Fruit fly (Drosophila melanogaster) whole organism, adult: ENCODE data around the gene CG3277.
A peak's percentile ranks its signal among the peaks of the same experiment; 100 is the strongest.

Experiments used
- CG11617 ChIP-seq: fragments of 200-800 bp; sonication (Bioruptor generic); optimal IDR thresholded peaks from 2 replicates; lab custom pipeline; 2017; ENCODE audit warnings: mild to moderate bottlenecking, missing biosample characterization, missing genetic modification reagents, missing genetic modification characterization
- CG12768 ChIP-seq: fragments of 200-800 bp; sonication (Bioruptor generic); optimal IDR thresholded peaks from 2 replicates; lab custom pipeline; 2017; ENCODE audit warnings: missing biosample characterization, missing genetic modification characterization, mild to moderate bottlenecking, moderate library complexity, missing genetic modification reagents
- CG14711 ChIP-seq: fragments of 200-800 bp; sonication (Bioruptor generic); optimal IDR thresholded peaks from 2 replicates; lab custom pipeline; 2018; ENCODE audit warnings: missing biosample characterization, mild to moderate bottlenecking, missing genetic modification characterization, moderate library complexity
- CG1620 ChIP-seq: fragments of 200-800 bp; sonication (Bioruptor generic); optimal IDR thresholded peaks from 2 replicates; lab custom pipeline; 2016; ENCODE audit warnings: missing biosample characterization, missing genetic modification characterization
- CG33017 ChIP-seq: fragments of 200-800 bp; sonication (Bioruptor generic); optimal IDR thresholded peaks from 2 replicates; lab custom pipeline; 2018; ENCODE audit warnings: missing biosample characterization, mild to moderate bottlenecking, missing genetic modification characterization, moderate library complexity
- CG5204 ChIP-seq: fragments of 200-800 bp; sonication (Bioruptor generic); optimal IDR thresholded peaks from 2 replicates; lab custom pipeline; 2016; ENCODE audit warnings: missing biosample characterization, missing genetic modification characterization
- CG7045 ChIP-seq: fragments of 200-800 bp; sonication (Bioruptor generic); optimal IDR thresholded peaks from 2 replicates; lab custom pipeline; 2017; ENCODE audit warnings: missing biosample characterization, mild to moderate bottlenecking, missing genetic modification characterization
- CG7101 ChIP-seq: fragments of 200-800 bp; sonication (Bioruptor generic); optimal IDR thresholded peaks from 2 replicates; lab custom pipeline; 2018; ENCODE audit warnings: missing biosample characterization, mild to moderate bottlenecking, missing genetic modification characterization, moderate library complexity
- Clk ChIP-seq: fragments of 200-800 bp; sonication (Bioruptor generic); optimal IDR thresholded peaks from 2 replicates; lab custom pipeline; 2017; ENCODE audit warnings: missing biosample characterization, missing genetic modification characterization
- Crg-1 ChIP-seq: fragments of 200-800 bp; sonication (Bioruptor generic); optimal IDR thresholded peaks from 2 replicates; lab custom pipeline; 2016; ENCODE audit warnings: missing biosample characterization, missing genetic modification characterization
- Hr96 ChIP-seq: fragments of 200-800 bp; sonication (Bioruptor generic); optimal IDR thresholded peaks from 2 replicates; lab custom pipeline; 2016; ENCODE audit warnings: missing biosample characterization, missing genetic modification characterization
- Mnt ChIP-seq: fragments of 200-800 bp; sonication (Bioruptor generic); optimal IDR thresholded peaks from 2 replicates; lab custom pipeline; 2016; ENCODE audit warnings: missing biosample characterization, mild to moderate bottlenecking, missing genetic modification characterization
- bab1 ChIP-seq: fragments of 200-800 bp; sonication (Bioruptor generic); optimal IDR thresholded peaks from 3 replicates; lab custom pipeline; 2019; ENCODE audit warnings: missing biosample characterization, mild to moderate bottlenecking, missing genetic modification characterization, moderate library complexity
- cic ChIP-seq: fragments of 200-800 bp; sonication (Bioruptor generic); optimal IDR thresholded peaks from 2 replicates; lab custom pipeline; 2017; ENCODE audit warnings: missing biosample characterization, mild to moderate bottlenecking, missing genetic modification characterization, moderate library complexity
- cnc ChIP-seq, 2 experiments: fragments of >200 bp; optimal IDR thresholded peaks; 2 replicates each; lab custom pipeline; 2017
- kay ChIP-seq: fragments of 200-800 bp; sonication (Bioruptor generic); peaks from one replicate; lab custom pipeline; 2016; ENCODE audit warnings: missing biosample characterization, missing genetic modification characterization, borderline replicate concordance
- ovo ChIP-seq: fragments of 200-800 bp; sonication (Bioruptor generic); optimal IDR thresholded peaks from 2 replicates; lab custom pipeline; 2016; ENCODE audit warnings: missing biosample characterization, missing genetic modification characterization
- pad ChIP-seq: fragments of 200-800 bp; sonication (Bioruptor generic); optimal IDR thresholded peaks from 3 replicates; lab custom pipeline; 2017; ENCODE audit warnings: missing biosample characterization, missing genetic modification characterization, mild to moderate bottlenecking, moderate library complexity, missing genetic modification reagents
- tj ChIP-seq: fragments of 200-800 bp; sonication (Bioruptor generic); optimal IDR thresholded peaks from 3 replicates; lab custom pipeline; 2017; ENCODE audit warnings: missing biosample characterization, mild to moderate bottlenecking, missing genetic modification characterization, moderate library complexity
- toe ChIP-seq: fragments of 200-800 bp; sonication (Bioruptor generic); optimal IDR thresholded peaks from 2 replicates; lab custom pipeline; 2016; ENCODE audit warnings: missing biosample characterization, missing genetic modification characterization

The CG3277 gene

DNA sequence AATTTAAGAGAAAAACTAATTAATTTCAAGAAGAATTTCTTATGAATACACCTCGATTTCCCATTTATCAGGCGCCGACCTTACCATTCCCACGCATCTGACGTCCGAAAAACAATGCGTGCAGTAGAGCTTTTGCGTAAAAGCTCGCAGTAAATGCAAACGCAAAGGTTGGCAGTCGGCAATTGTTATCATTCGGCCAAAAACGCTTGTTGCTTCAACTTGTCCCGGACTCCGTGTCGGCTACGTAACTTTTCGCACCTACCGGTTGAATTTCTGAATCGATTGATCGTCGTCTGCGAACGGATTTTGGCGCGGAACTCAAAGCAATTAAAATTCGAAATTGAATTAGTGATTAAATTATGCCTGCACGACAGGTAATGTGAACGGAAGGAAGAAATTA is at the start of gene CG3277:
Gene CG3277, plus strand, starts transcription at position 208 of the 400 bp plus-strand sequence.
- TF ChIP-seq CG1620 (GFP tag; lab: Kevin White, UChicago) = no peak
- peak; percentile 12 for TF ChIP-seq CG12768 (GFP tag; lab: Kevin White, UChicago)
- no peak for TF ChIP-seq tj
- no peak for TF ChIP-seq Clk (GFP tag; lab: Kevin White, UChicago)
- peak; percentile 30 for TF ChIP-seq cic (GFP tag; lab: Kevin White, UChicago)
- TF ChIP-seq cnc (optimal IDR thresholded peaks at IDR 0.05; lab: Kevin White, UChicago) = no peak

DNA sequence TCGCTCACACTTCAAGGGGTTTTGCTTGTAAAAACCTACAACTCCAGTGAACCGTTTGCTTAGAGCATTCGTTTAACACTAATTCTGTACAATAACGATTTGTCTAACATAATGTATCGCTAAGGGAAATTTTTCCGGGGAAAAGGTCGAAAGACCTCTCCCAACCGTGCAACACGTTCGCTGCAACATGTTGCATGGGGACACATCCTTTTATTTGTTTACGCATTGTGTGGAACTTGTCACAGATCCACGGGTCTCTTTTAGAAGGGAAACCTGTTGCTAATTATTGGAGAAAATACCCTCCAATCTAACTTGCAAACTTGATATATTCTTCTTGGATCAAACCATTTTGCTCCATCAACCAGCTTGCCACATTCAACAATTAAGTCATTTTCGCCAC is 38.3 kb upstream of the CG3277 start:
- TF ChIP-seq CG12768 (GFP tag; lab: Kevin White, UChicago) (no peak), ovo (GFP tag; lab: Kevin White, UChicago) (no peak), Crg-1 (GFP tag; lab: Kevin White, UChicago) (no peak), CG11617 (GFP tag; lab: Kevin White, UChicago) (no peak), Mnt (GFP tag; lab: Kevin White, UChicago) (no peak), toe (GFP tag; lab: Kevin White, UChicago) (no peak), CG7045 (GFP tag; lab: Kevin White, UChicago) (no peak), pad (GFP tag; lab: Kevin White, UChicago) (no peak), Hr96 (GFP tag; lab: Kevin White, UChicago) (no peak), Clk (GFP tag; lab: Kevin White, UChicago) (no peak), CG33017 (tag; lab: Kevin White, UChicago) (no peak)

DNA sequence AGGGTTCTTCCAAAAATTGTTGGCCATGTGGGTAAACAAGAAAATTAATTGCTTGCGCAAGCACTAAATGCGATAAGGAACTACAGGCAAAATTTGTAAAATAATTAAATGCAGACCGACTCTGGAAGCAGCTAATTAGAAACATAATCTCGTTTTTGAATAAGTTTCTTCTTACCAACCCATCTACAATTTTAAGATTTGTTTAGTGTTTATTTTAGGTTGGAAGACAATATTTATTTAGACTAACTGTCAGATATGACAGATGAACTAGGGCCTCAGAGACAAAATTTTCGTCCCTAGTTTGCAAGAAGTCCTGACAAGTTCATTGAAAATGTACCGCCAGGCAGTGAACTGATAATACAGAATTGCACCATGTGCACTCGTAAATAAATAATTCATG is 34.8 kb upstream of the CG3277 start, which contains the start of gene CG3347:
Gene CG3347, plus strand, starts transcription at position 301 of the 400 bp plus-strand sequence.
- TF ChIP-seq ovo (GFP tag; lab: Kevin White, UChicago) (no peak), CG7101 (no peak), pad (GFP tag; lab: Kevin White, UChicago) (no peak), CG5204 (no peak), bab1 (GFP tag; lab: Kevin White, UChicago) (no peak), tj (no peak), toe (GFP tag; lab: Kevin White, UChicago) (no peak), CG12768 (GFP tag; lab: Kevin White, UChicago) (no peak), Crg-1 (GFP tag; lab: Kevin White, UChicago) (no peak), Hr96 (GFP tag; lab: Kevin White, UChicago) (no peak), CG1620 (GFP tag; lab: Kevin White, UChicago) (no peak), Mnt (GFP tag; lab: Kevin White, UChicago) (no peak)

DNA sequence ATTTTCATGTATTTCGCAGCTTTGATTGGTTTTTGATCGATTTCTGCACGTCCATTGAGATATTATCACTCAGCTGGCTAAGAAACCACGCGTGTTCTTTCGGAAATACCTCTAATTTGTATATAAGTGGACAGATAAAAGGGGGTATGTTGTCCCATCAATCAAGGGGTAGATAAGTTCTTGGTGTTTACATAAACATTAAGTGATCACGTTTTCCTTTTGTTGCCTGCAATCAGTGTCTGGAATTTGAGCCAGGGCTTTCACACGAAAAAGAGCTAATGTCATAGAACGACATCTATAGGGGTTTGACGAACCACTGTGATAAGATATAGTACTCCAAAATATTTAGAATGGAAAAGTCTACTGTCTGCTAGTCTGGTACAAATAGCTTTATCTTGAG is 25.1 kb upstream of the CG3277 start:
- no peak for TF ChIP-seq CG14711 (tag; lab: Kevin White, UChicago)
- TF ChIP-seq tj = no peak
- TF ChIP-seq bab1 (GFP tag; lab: Kevin White, UChicago) = no peak
- peak; percentile 27 for TF ChIP-seq kay (GFP tag; lab: Kevin White, UChicago)

DNA sequence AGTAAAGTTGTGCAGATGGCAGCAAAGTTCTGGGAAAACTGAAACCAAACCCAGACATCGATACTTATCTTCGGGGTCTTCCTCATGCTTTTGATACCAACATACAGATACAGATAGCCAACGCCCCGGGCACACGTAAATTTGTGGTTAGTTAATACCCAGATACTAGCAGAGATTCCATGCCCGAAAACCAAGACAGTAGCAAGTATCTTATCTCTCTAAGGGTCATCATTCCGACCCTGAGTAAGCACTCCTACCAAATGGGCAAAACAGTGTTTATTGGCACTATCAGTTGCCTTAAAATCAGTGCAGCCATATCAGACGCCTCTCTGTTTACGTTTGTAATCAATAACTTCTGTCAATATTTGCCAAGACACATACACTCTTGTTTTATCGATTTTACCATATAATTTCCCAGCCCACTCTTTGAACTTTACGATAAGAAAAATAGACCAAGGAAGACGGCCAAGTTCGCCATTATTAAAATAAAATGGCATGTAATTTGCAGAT is 23.4 kb upstream of the CG3277 start, which contains the start of gene OtopLb:
Gene OtopLb, minus strand, starts transcription at position 51 of the 510 bp plus-strand sequence.
- TF ChIP-seq tj (no peak), ovo (GFP tag; lab: Kevin White, UChicago) (peak; percentile 35), CG7101 (peak; percentile 66), CG33017 (tag; lab: Kevin White, UChicago) (peak; percentile 35), kay (GFP tag; lab: Kevin White, UChicago) (peak; percentile 76), CG11617 (GFP tag; lab: Kevin White, UChicago) (peak; percentile 46), cnc (optimal IDR thresholded peaks at IDR 0.05; lab: Kevin White, UChicago) (no peak), CG5204 (peak; percentile 25), Crg-1 (GFP tag; lab: Kevin White, UChicago) (peak; percentile 63), Clk (GFP tag; lab: Kevin White, UChicago) (peak; percentile 45), CG12768 (GFP tag; lab: Kevin White, UChicago) (peak; percentile 88), Mnt (GFP tag; lab: Kevin White, UChicago) (peak; percentile 6), CG7045 (GFP tag; lab: Kevin White, UChicago) (peak; percentile 70), pad (GFP tag; lab: Kevin White, UChicago) (peak; percentile 29), cic (GFP tag; lab: Kevin White, UChicago) (peak; percentile 91), CG14711 (tag; lab: Kevin White, UChicago) (peak; percentile 30), CG1620 (GFP tag; lab: Kevin White, UChicago) (no peak), Hr96 (GFP tag; lab: Kevin White, UChicago) (no peak), toe (GFP tag; lab: Kevin White, UChicago) (peak; percentile 10), bab1 (GFP tag; lab: Kevin White, UChicago) (no peak)

DNA sequence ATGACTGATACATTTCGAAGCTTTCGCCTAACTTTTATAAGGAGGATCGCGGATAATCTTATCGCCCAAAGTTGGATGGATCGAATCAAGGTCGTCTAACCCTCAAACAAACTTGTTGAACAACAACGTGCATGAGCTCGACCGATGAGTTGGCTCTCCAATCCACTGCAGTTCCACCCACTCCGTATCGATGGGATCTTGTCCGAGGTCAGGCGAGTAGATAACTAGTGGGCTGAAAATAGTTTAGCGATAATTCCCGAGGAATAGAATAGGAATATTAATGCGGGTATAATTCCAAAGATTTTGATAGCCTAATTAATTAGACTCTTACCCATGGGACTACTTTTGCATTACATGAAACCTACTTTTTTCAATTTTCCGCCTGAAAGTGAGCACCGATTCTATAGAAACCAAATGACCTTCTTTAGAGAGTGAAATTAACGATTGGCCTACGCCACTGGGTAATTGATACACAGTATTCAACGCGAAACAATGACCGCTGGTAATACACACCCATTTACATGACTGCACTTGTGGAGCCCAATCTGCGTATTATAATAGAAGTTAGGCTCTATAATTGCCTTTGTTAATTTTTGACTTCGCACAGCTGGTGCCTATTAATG is 10.1 kb upstream of the CG3277 start:
- TF ChIP-seq cnc (optimal IDR thresholded peaks at IDR 0.05; lab: Kevin White, UChicago) (no peak), CG12768 (GFP tag; lab: Kevin White, UChicago) (no peak), Hr96 (GFP tag; lab: Kevin White, UChicago) (no peak), Clk (GFP tag; lab: Kevin White, UChicago) (no peak), CG1620 (GFP tag; lab: Kevin White, UChicago) (no peak), cic (GFP tag; lab: Kevin White, UChicago) (no peak), bab1 (GFP tag; lab: Kevin White, UChicago) (no peak), pad (GFP tag; lab: Kevin White, UChicago) (no peak), ovo (GFP tag; lab: Kevin White, UChicago) (no peak), CG7101 (no peak), kay (GFP tag; lab: Kevin White, UChicago) (no peak), CG11617 (GFP tag; lab: Kevin White, UChicago) (no peak), CG33017 (tag; lab: Kevin White, UChicago) (no peak), tj (no peak), CG14711 (tag; lab: Kevin White, UChicago) (no peak)
